Fruit fly (Drosophila melanogaster): ENCODE results near the gene Gr39a.

dm6 chr2L:21341706-21342105, 51.2 kb downstream of the Gr39a start:
- no peak for TF ChIP-seq pan (optimal IDR thresholded peaks at IDR 0.05)
- no peak for TF ChIP-seq rgr (GFP tag; optimal IDR thresholded peaks at IDR 0.05)
- no peak for TF ChIP-seq HLH106 (tag; optimal IDR thresholded peaks at IDR 0.05)

Measured in whole organism, wandering third instar larva.